Fruit fly (Drosophila melanogaster) whole organism, embryonic: ENCODE results near the gene Ctr1B.
A peak's percentile ranks its signal among the peaks of the same experiment; 100 is the strongest.

Source experiments
- Adf1 ChIP-seq: fragments of 200-800 bp; sonication (Bioruptor generic); IDR thresholded peaks from 2 replicates; pipeline ENCODE4 v1.3.6; 2022; ENCODE audit warnings: missing biosample characterization, missing genetic modification characterization
- Atf6 ChIP-seq: fragments of 200-800 bp; sonication (Bioruptor generic); IDR thresholded peaks from 2 replicates; pipeline ENCODE4 v1.3.6; 2022; ENCODE audit warnings: missing biosample characterization, missing genetic modification characterization
- Bgb ChIP-seq: fragments of 200-800 bp; sonication (Bioruptor generic); IDR thresholded peaks from 2 replicates; pipeline ENCODE4 v1.3.6; 2022; ENCODE audit warnings: missing biosample characterization, missing genetic modification characterization; ENCODE audit not compliant: partially characterized antibody
- CG11398 ChIP-seq: fragments of 200-800 bp; sonication (Bioruptor generic); optimal IDR thresholded peaks from 2 replicates; lab custom pipeline; 2016; ENCODE audit warnings: missing biosample characterization, missing genetic modification characterization
- CG11560 ChIP-seq: fragments of 200-800 bp; sonication (Bioruptor generic); IDR thresholded peaks from 3 replicates; pipeline ENCODE4 v1.3.6; 2022; ENCODE audit warnings: missing biosample characterization, missing genetic modification characterization
- CG14014 ChIP-seq: fragments of 200-800 bp; sonication (Bioruptor generic); IDR thresholded peaks from 2 replicates; pipeline ENCODE4 v1.3.6; 2022; ENCODE audit warnings: missing biosample characterization, missing genetic modification characterization
- CG15514 ChIP-seq: fragments of 200-800 bp; sonication (Bioruptor generic); optimal IDR thresholded peaks from 3 replicates; lab custom pipeline; 2017; ENCODE audit warnings: missing biosample characterization, missing genetic modification characterization, mild to moderate bottlenecking, moderate library complexity, missing genetic modification reagents
- CG16815 ChIP-seq: fragments of 200-800 bp; sonication (Bioruptor generic); optimal IDR thresholded peaks from 3 replicates; lab custom pipeline; 2017; ENCODE audit warnings: missing biosample characterization, mild to moderate bottlenecking, missing genetic modification characterization
- CG16863 ChIP-seq: fragments of 200-800 bp; sonication (Bioruptor generic); optimal IDR thresholded peaks from 3 replicates; lab custom pipeline; 2016; ENCODE audit warnings: missing biosample characterization, missing genetic modification characterization
- CG17186 ChIP-seq: fragments of 200-800 bp; sonication (Bioruptor generic); optimal IDR thresholded peaks from 3 replicates; lab custom pipeline; 2017; ENCODE audit warnings: missing biosample characterization, missing genetic modification reagents, missing genetic modification characterization
- CG17829 ChIP-seq: fragments of 200-800 bp; optimal IDR thresholded peaks from 2 replicates; lab custom pipeline; 2019; ENCODE audit warnings: missing biosample characterization, mild to moderate bottlenecking, missing genetic modification characterization, moderate library complexity
- CG18476 ChIP-seq: fragments of 200-800 bp; sonication (Bioruptor generic); optimal IDR thresholded peaks from 2 replicates; lab custom pipeline; 2016; ENCODE audit warnings: missing biosample characterization, mild to moderate bottlenecking, missing genetic modification characterization
- CG2116 ChIP-seq: fragments of 200-800 bp; sonication (Bioruptor generic); optimal IDR thresholded peaks from 3 replicates; lab custom pipeline; 2018; ENCODE audit warnings: missing biosample characterization, mild to moderate bottlenecking, missing genetic modification characterization
- CG3281 ChIP-seq: fragments of 200-800 bp; sonication (Bioruptor generic); optimal IDR thresholded peaks from 3 replicates; lab custom pipeline; 2017; ENCODE audit warnings: missing biosample characterization, mild to moderate bottlenecking, missing genetic modification characterization
- CG42726 ChIP-seq: fragments of 200-800 bp; sonication (Bioruptor generic); IDR thresholded peaks from 2 replicates; pipeline ENCODE4 v1.3.6; 2022; ENCODE audit warnings: missing biosample characterization, missing genetic modification characterization; ENCODE audit not compliant: partially characterized antibody
- CG6791 ChIP-seq: fragments of 200-800 bp; sonication (Bioruptor generic); IDR thresholded peaks from 3 replicates; pipeline ENCODE4 v1.3.6; 2022; ENCODE audit warnings: missing biosample characterization, missing genetic modification characterization; ENCODE audit not compliant: partially characterized antibody
- CG7271 ChIP-seq: fragments of 200-800 bp; sonication (Bioruptor generic); optimal IDR thresholded peaks from 2 replicates; lab custom pipeline; 2018; ENCODE audit warnings: missing biosample characterization, mild to moderate bottlenecking, missing genetic modification characterization, moderate library complexity
- CG7357 ChIP-seq: fragments of 200-800 bp; sonication (Bioruptor generic); IDR thresholded peaks from 3 replicates; pipeline ENCODE4 v1.3.6; 2022; ENCODE audit warnings: missing biosample characterization, missing genetic modification characterization
- CG7963 ChIP-seq: fragments of 200-800 bp; sonication (Bioruptor generic); IDR thresholded peaks from 3 replicates; pipeline ENCODE4 v1.3.6; 2022; ENCODE audit warnings: missing biosample characterization, missing genetic modification characterization; ENCODE audit not compliant: partially characterized antibody
- CG9876 ChIP-seq: fragments of 200-800 bp; sonication (Bioruptor generic); optimal IDR thresholded peaks from 2 replicates; lab custom pipeline; 2016; ENCODE audit warnings: missing biosample characterization, missing genetic modification characterization
- CTCF ChIP-seq: fragments of 200-800 bp; sonication (Bioruptor generic); optimal IDR thresholded peaks from 2 replicates; lab custom pipeline; 2017; ENCODE audit warnings: missing biosample characterization, mild to moderate bottlenecking, missing genetic modification characterization, moderate library complexity
- Dek ChIP-seq: fragments of 200-800 bp; sonication (Bioruptor generic); optimal IDR thresholded peaks from 3 replicates; lab custom pipeline; 2019; ENCODE audit warnings: missing biosample characterization, mild to moderate bottlenecking, missing genetic modification characterization, moderate library complexity
- Dref ChIP-seq: fragments of 200-800 bp; sonication (Bioruptor generic); IDR thresholded peaks from 2 replicates; pipeline ENCODE4 v1.3.6; 2022; ENCODE audit warnings: missing biosample characterization, missing genetic modification characterization
- HLH54F ChIP-seq: fragments of 200-800 bp; sonication (Bioruptor generic); optimal IDR thresholded peaks from 3 replicates; lab custom pipeline; 2016; ENCODE audit warnings: missing biosample characterization, missing genetic modification characterization
- HmgZ ChIP-seq: fragments of 200-800 bp; sonication (Bioruptor generic); optimal IDR thresholded peaks from 2 replicates; lab custom pipeline; 2018; ENCODE audit warnings: missing biosample characterization, mild to moderate bottlenecking, missing genetic modification characterization
- Hsf ChIP-seq: fragments of 200-800 bp; sonication (Bioruptor generic); optimal IDR thresholded peaks from 3 replicates; lab custom pipeline; 2016; ENCODE audit warnings: missing biosample characterization, missing genetic modification characterization
- Lim3 ChIP-seq: fragments of 200-800 bp; sonication (Bioruptor generic); IDR thresholded peaks from 2 replicates; pipeline ENCODE4 v1.3.6; 2022; ENCODE audit warnings: missing biosample characterization, missing genetic modification characterization
- Mrtf ChIP-seq: fragments of 200-800 bp; sonication (Bioruptor generic); IDR thresholded peaks from 3 replicates; pipeline ENCODE4 v1.3.6; 2022; ENCODE audit warnings: missing biosample characterization, missing genetic modification characterization
- NC2β ChIP-seq: fragments of 200-800 bp; sonication (Bioruptor generic); optimal IDR thresholded peaks from 2 replicates; lab custom pipeline; 2016; ENCODE audit warnings: missing biosample characterization, missing genetic modification characterization
- Oli ChIP-seq: fragments of 200-800 bp; sonication (Bioruptor generic); optimal IDR thresholded peaks from 2 replicates; lab custom pipeline; 2018; ENCODE audit warnings: missing biosample characterization, mild to moderate bottlenecking, missing genetic modification characterization, moderate library complexity
- PHDP ChIP-seq: fragments of 200-800 bp; sonication (Bioruptor generic); optimal IDR thresholded peaks from 3 replicates; lab custom pipeline; 2018; ENCODE audit warnings: missing biosample characterization, mild to moderate bottlenecking, missing genetic modification characterization, moderate library complexity
- Rfx ChIP-seq: fragments of 200-800 bp; sonication (Bioruptor generic); IDR thresholded peaks from 2 replicates; pipeline ENCODE4 v1.3.6; 2022; ENCODE audit warnings: missing biosample characterization, missing genetic modification characterization
- Side ChIP-seq: fragments of 200-800 bp; sonication (Bioruptor generic); optimal IDR thresholded peaks from 2 replicates; lab custom pipeline; 2016; ENCODE audit warnings: missing biosample characterization, missing genetic modification characterization
- Sry-δ ChIP-seq: fragments of 200-800 bp; sonication (Bioruptor generic); optimal IDR thresholded peaks from 2 replicates; lab custom pipeline; 2016; ENCODE audit warnings: missing biosample characterization, missing genetic modification characterization
- ab ChIP-seq: fragments of 200-800 bp; sonication (Bioruptor generic); optimal IDR thresholded peaks from 2 replicates; lab custom pipeline; 2016; ENCODE audit warnings: missing biosample characterization, missing genetic modification characterization
- bigmax ChIP-seq: fragments of 200-800 bp; sonication (Bioruptor generic); optimal IDR thresholded peaks from 2 replicates; lab custom pipeline; 2018; ENCODE audit warnings: missing biosample characterization, mild to moderate bottlenecking, missing genetic modification characterization
- disco-r ChIP-seq: fragments of 200-800 bp; sonication (Bioruptor generic); optimal IDR thresholded peaks from 2 replicates; lab custom pipeline; 2016; ENCODE audit warnings: missing biosample characterization, missing genetic modification characterization
- ems ChIP-seq: fragments of 200-800 bp; sonication (Bioruptor generic); optimal IDR thresholded peaks from 3 replicates; lab custom pipeline; 2016; ENCODE audit warnings: missing biosample characterization, missing genetic modification characterization
- gfzf ChIP-seq: fragments of 200-800 bp; sonication (Bioruptor generic); optimal IDR thresholded peaks from 2 replicates; lab custom pipeline; 2016; ENCODE audit warnings: missing biosample characterization, mild to moderate bottlenecking, missing genetic modification characterization, moderate library complexity
- hb ChIP-seq: fragments of 200-800 bp; sonication (Bioruptor generic); IDR thresholded peaks from 3 replicates; pipeline ENCODE4 v1.3.6; 2022; ENCODE audit warnings: missing biosample characterization, missing genetic modification characterization; ENCODE audit not compliant: partially characterized antibody
- hbn ChIP-seq: fragments of 200-800 bp; sonication (Bioruptor generic); IDR thresholded peaks from 2 replicates; pipeline ENCODE4 v1.3.6; 2022; ENCODE audit warnings: missing biosample characterization, missing genetic modification characterization; ENCODE audit not compliant: partially characterized antibody
- her ChIP-seq: fragments of 200-800 bp; sonication (Bioruptor generic); optimal IDR thresholded peaks from 2 replicates; lab custom pipeline; 2016; ENCODE audit warnings: missing biosample characterization, missing genetic modification characterization
- ind ChIP-seq: fragments of 200-800 bp; sonication (Bioruptor generic); optimal IDR thresholded peaks from 3 replicates; lab custom pipeline; 2016; ENCODE audit warnings: missing biosample characterization, missing genetic modification characterization
- knrl ChIP-seq: fragments of 200-800 bp; sonication (Bioruptor generic); IDR thresholded peaks from 3 replicates; pipeline ENCODE4 v1.3.6; 2022; ENCODE audit warnings: missing biosample characterization, missing genetic modification characterization; ENCODE audit not compliant: partially characterized antibody
- otp ChIP-seq: fragments of 200-800 bp; sonication (Bioruptor generic); IDR thresholded peaks from 3 replicates; pipeline ENCODE4, ENCODE4 v1.3.6; 2022; ENCODE audit warnings: missing biosample characterization, missing genetic modification characterization
- pho ChIP-seq: fragments of 200-800 bp; sonication (Bioruptor generic); optimal IDR thresholded peaks from 2 replicates; lab custom pipeline; 2016; ENCODE audit warnings: missing biosample characterization, missing genetic modification characterization
- sima ChIP-seq: fragments of 200-800 bp; sonication (Bioruptor generic); optimal IDR thresholded peaks from 2 replicates; lab custom pipeline; 2016; ENCODE audit warnings: missing biosample characterization, missing genetic modification characterization
- so ChIP-seq: fragments of 200-800 bp; sonication (Bioruptor generic); IDR thresholded peaks from 3 replicates; pipeline ENCODE4 v1.3.6; 2022; ENCODE audit warnings: missing biosample characterization, missing genetic modification characterization
- sr ChIP-seq: fragments of 200-800 bp; sonication (Bioruptor generic); IDR thresholded peaks from 3 replicates; pipeline ENCODE4 v1.3.6; 2022; ENCODE audit warnings: missing biosample characterization, missing genetic modification characterization
- ssp ChIP-seq: fragments of 200-800 bp; sonication (Bioruptor generic); IDR thresholded peaks from 2 replicates; pipeline ENCODE4 v1.3.6; 2022; ENCODE audit warnings: missing biosample characterization, missing genetic modification characterization
- tap ChIP-seq: fragments of 200-800 bp; optimal IDR thresholded peaks from 3 replicates; lab custom pipeline; 2019; ENCODE audit warnings: missing biosample characterization, mild to moderate bottlenecking, missing genetic modification characterization, moderate library complexity
- trem ChIP-seq: fragments of 200-800 bp; optimal IDR thresholded peaks from 3 replicates; lab custom pipeline; 2019; ENCODE audit warnings: missing biosample characterization, mild to moderate bottlenecking, missing genetic modification characterization, moderate library complexity

Gene Ctr1B

DNA sequence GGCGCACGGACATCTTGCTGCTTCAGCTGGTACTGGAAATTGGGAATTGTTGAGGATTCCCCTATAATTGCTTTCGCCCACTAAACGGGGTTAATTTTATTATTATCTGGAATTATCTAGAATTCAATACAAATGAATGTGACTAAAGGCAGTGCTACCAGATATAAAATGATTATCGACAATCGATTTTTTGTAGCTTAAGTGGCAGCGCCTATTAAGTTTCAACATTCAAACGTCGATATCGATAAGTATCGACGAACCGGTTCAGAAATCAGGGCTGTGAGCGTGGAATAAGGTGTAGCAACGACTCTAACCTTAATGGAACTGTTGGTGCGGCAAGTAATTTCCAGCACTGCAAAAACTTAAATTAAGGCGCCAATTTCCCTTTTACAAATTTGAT, 12.3 kb upstream of the Ctr1B start, which contains the start of gene Sgt1 (continued):
- TF ChIP-seq CG42726 (GFP tag; lab: Robert Waterston, UW): peak; percentile 71
- TF ChIP-seq Dref (GFP tag; lab: Robert Waterston, UW): peak; percentile 99
- peak; percentile 74 for TF ChIP-seq Rfx (GFP tag; lab: Robert Waterston, UW)
- peak; percentile 30 for TF ChIP-seq NC2β (GFP tag; lab: Kevin White, UChicago)
- no peak for TF ChIP-seq sr
- TF ChIP-seq ab: peak; percentile 10
- peak; percentile 86 for TF ChIP-seq CG6791 (GFP tag; lab: Robert Waterston, UW)
- TF ChIP-seq Bgb (GFP tag; lab: Robert Waterston, UW): peak; percentile 88
- peak; percentile 82 for TF ChIP-seq HmgZ (tag; lab: Kevin White, UChicago)
- peak; percentile 16 for TF ChIP-seq CG17186 (GFP tag; lab: Kevin White, UChicago)
- peak; percentile 60; the same call in 2 of the 3 replicates for TF ChIP-seq CG11560 (tag; lab: Robert Waterston, UW)
- TF ChIP-seq ind: peak; percentile 35
- no peak for TF ChIP-seq CG18476 (GFP tag; lab: Kevin White, UChicago)
- peak; percentile 29 for TF ChIP-seq Dek
- TF ChIP-seq so (GFP tag; lab: Robert Waterston, UW): 0 out of 3 replicates have a peak, but pooled peaks have one; percentile 24
- TF ChIP-seq CG3281 (GFP tag; lab: Kevin White, UChicago): no peak
- TF ChIP-seq trem (tag; lab: Kevin White, UChicago): peak; percentile 93
- TF ChIP-seq disco-r (GFP tag; lab: Kevin White, UChicago): no peak
- TF ChIP-seq PHDP (tag; lab: Kevin White, UChicago): peak; percentile 6
- TF ChIP-seq Mrtf (GFP tag; lab: Robert Waterston, UW): no peak
- no peak for TF ChIP-seq CG9876 (GFP tag; lab: Kevin White, UChicago)
- no peak for TF ChIP-seq otp
- TF ChIP-seq CG11398 (GFP tag; lab: Kevin White, UChicago): no peak
- TF ChIP-seq CG16863 (GFP tag; lab: Kevin White, UChicago): peak; percentile 48
- no peak for TF ChIP-seq tap (tag; lab: Kevin White, UChicago)
- peak; percentile 26 for TF ChIP-seq Side (GFP tag; lab: Kevin White, UChicago)
- peak; percentile 60 for TF ChIP-seq Hsf (GFP tag; lab: Kevin White, UChicago)
- peak; percentile 70 for TF ChIP-seq hbn (GFP tag; lab: Robert Waterston, UW)
- TF ChIP-seq CG7357: no peak
- TF ChIP-seq ems (GFP tag; lab: Kevin White, UChicago): peak; percentile 24
- TF ChIP-seq CG16815 (GFP tag; lab: Kevin White, UChicago): no peak
- peak; percentile 63 for TF ChIP-seq CG17829 (tag; lab: Kevin White, UChicago)
- TF ChIP-seq gfzf: peak; percentile 56
- no peak for TF ChIP-seq ssp (GFP tag; lab: Robert Waterston, UW)
- peak; percentile 62 for TF ChIP-seq her
- no peak for TF ChIP-seq sima
- no peak for TF ChIP-seq Adf1 (GFP tag; lab: Robert Waterston, UW)
- peak; percentile 83 for TF ChIP-seq Sry-δ
- TF ChIP-seq CG7271 (tag; lab: Kevin White, UChicago): no peak
- TF ChIP-seq Lim3: no peak
- TF ChIP-seq knrl (GFP tag; lab: Robert Waterston, UW): peak; percentile 74
- no peak for TF ChIP-seq CG14014
- TF ChIP-seq hb (GFP tag; lab: Robert Waterston, UW): peak; percentile 80
- peak; percentile 84 for TF ChIP-seq CG2116 (GFP tag; lab: Kevin White, UChicago)
- TF ChIP-seq HLH54F (GFP tag; lab: Kevin White, UChicago): peak; percentile 62
- no peak for TF ChIP-seq Atf6 (GFP tag; lab: Robert Waterston, UW)
- TF ChIP-seq Oli (tag; lab: Kevin White, UChicago): no peak
- peak; percentile 50 for TF ChIP-seq bigmax (GFP tag; lab: Kevin White, UChicago)
- TF ChIP-seq CTCF (GFP tag; lab: Kevin White, UChicago): peak; percentile 56
- peak; percentile 99 for TF ChIP-seq CG15514 (GFP tag; lab: Kevin White, UChicago)
- peak; percentile 66 for TF ChIP-seq pho (GFP tag; lab: Kevin White, UChicago)
- TF ChIP-seq CG7963 (GFP tag; lab: Robert Waterston, UW): peak; percentile 91
